Worm (Caenorhabditis elegans): ENCODE results near the gene spl-2.

Gene spl-2

DNA sequence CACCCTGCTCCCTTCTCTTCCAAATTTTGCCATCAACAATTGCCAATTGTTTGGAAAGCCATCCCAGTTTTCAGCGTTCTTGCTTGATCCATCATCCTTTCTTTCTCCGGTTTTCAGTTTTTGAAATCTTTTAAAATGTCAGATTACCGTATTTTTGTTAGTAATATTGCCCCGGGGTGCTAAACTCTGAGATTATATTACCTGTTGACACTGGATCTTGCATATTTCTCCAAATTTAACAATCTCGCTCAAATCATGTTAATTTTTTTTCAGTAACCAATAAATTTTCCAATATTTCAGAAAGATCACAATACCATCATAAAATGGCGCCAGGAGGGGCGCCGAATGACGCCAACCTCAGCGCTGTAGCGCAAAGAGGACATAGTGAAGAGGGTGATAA is 34.2 kb downstream of the spl-2 start, which contains the start of gene F21C10.7:
TSS of gene F21C10.7 (plus strand) at position 301 of the 400 bp plus-strand sequence.
- TF ChIP-seq ztf-11 (tag; optimal IDR thresholded peaks at IDR 0.05) = no peak
- no peak for TF ChIP-seq lin-39 (tag; optimal IDR thresholded peaks at IDR 0.05)
- no peak for TF ChIP-seq nhr-42 (GFP tag; IDR thresholded peaks at IDR 0.05)

DNA sequence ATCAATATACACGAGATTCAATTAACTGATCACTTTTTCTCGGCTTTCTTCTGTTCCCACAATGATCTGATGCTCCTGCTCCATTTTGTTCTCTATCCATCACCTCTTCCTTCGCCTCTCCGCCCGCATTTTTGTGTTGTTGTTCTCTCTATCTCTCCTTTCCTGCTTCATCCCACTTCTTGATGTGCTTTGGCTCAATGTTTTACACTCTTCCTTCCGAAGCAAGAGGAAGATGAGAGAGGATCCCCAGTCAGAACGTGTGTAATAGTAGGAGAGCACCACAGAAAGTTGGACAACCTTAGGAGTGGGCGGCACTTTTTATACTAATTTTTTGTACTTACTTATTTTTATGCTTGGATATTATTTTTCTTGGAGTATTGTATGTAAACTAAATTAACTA is 34.7 kb downstream of the spl-2 start:
- peak in 1 of 2 experiments; percentile 73 for TF ChIP-seq unc-62 (GFP tag; optimal IDR thresholded peaks at IDR 0.05 in 1 of 2)
- TF ChIP-seq unc-62 (tag; optimal IDR thresholded peaks at IDR 0.05) = no peak
- no peak for TF ChIP-seq ceh-62 (tag; optimal IDR thresholded peaks at IDR 0.05)
- TF ChIP-seq lin-15B (tag; optimal IDR thresholded peaks at IDR 0.05) = no peak
- no peak for TF ChIP-seq madf-5 (GFP tag; IDR thresholded peaks at IDR 0.05)
- TF ChIP-seq ZK337.2 (GFP tag; IDR thresholded peaks at IDR 0.05) = no peak
- TF ChIP-seq lin-29 (GFP tag; IDR thresholded peaks at IDR 0.05) = no peak

DNA sequence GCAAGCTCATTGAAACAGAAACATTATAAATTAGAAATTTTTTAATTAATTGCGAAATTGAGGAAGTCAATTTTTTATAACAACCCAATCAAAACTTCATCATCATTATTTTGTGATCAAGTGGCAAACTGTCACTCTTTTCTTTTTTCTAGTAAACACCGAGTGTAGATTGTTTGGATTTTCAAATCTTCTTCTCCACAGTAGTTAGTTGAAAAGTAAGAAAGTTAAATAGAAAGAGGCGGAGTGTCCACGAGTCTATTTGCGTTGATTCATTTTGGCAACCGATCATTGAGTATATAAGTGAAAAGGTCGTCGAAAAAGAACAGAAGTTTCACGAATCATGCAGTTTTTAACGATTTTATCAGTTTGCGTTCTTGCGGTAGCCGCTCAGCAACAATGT is 37.4 kb downstream of the spl-2 start, which contains the start of gene pqn-31:
TSS of gene pqn-31 (plus strand) at position 301 of the 400 bp plus-strand sequence.
- no peak for TF ChIP-seq mxl-3 (GFP tag; optimal IDR thresholded peaks at IDR 0.05)
- no peak for TF ChIP-seq F37D6.2 (tag; optimal IDR thresholded peaks at IDR 0.05)
- TF ChIP-seq tag-97 (GFP tag; IDR thresholded peaks at IDR 0.05) = no peak
- TF ChIP-seq ama-1 (optimal IDR thresholded peaks at IDR 0.05) = no peak
- no peak for TF ChIP-seq dve-1 (tag; optimal IDR thresholded peaks at IDR 0.05; ENCODE audit: insufficient read depth)
- no peak for TF ChIP-seq ZK546.5 (tag; optimal IDR thresholded peaks at IDR 0.05)
- no peak for TF ChIP-seq pha-4 (GFP tag; IDR thresholded peaks at IDR 0.05)
- no peak for TF ChIP-seq pha-4 (tag; optimal IDR thresholded peaks at IDR 0.05)
- TF ChIP-seq lir-3 (tag; optimal IDR thresholded peaks at IDR 0.05) = no peak
- TF ChIP-seq snpc-1.2 (GFP tag; IDR thresholded peaks at IDR 0.05) = no peak
- TF ChIP-seq duxl-1 (tag; optimal IDR thresholded peaks at IDR 0.05; ENCODE audit: poor library complexity) = no peak
- no peak for TF ChIP-seq Y75B8A.6 (GFP tag; IDR thresholded peaks at IDR 0.05)
- TF ChIP-seq pqm-1 (tag; optimal IDR thresholded peaks at IDR 0.05) = no peak
- TF ChIP-seq mep-1 (tag; optimal IDR thresholded peaks at IDR 0.05) = no peak
- no peak for TF ChIP-seq ceh-20 (GFP tag; IDR thresholded peaks at IDR 0.05)
- no peak for TF ChIP-seq nhr-28 (tag; optimal IDR thresholded peaks at IDR 0.05)
- TF ChIP-seq zip-11 (GFP tag; IDR thresholded peaks at IDR 0.05) = no peak
- TF ChIP-seq tra-1 (GFP tag; IDR thresholded peaks at IDR 0.05) = no peak
- TF ChIP-seq lim-7 (GFP tag; IDR thresholded peaks at IDR 0.05) = no peak
- no peak for TF ChIP-seq nhr-237 (tag; optimal IDR thresholded peaks at IDR 0.05)
- TF ChIP-seq nhr-48 (tag; optimal IDR thresholded peaks at IDR 0.05) = no peak

DNA sequence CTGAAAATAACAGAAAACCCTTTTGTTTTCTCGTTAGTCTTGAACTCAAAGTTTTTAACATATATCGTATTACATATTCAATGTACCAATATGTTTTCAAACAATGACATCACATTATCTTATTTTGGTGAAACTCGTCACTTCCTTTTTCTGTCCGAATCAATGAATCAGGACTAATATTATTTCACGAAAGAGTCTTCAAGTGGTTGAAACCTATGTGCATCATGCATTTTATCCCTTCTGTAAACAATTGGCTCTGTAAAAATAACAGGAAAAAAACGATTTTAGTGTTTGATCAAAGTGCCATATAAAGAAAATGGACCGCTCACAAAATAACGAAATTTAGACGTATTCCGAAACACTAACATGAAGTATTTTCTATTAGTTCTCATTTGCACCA is 38.5 kb downstream of the spl-2 start, which contains the start of gene F21C10.18:
TSS of gene F21C10.18 (plus strand) at position 301 of the 400 bp plus-strand sequence.
- TF ChIP-seq mxl-3 (GFP tag; optimal IDR thresholded peaks at IDR 0.05) (no peak), zfp-2 (tag; optimal IDR thresholded peaks at IDR 0.05) (no peak)

DNA sequence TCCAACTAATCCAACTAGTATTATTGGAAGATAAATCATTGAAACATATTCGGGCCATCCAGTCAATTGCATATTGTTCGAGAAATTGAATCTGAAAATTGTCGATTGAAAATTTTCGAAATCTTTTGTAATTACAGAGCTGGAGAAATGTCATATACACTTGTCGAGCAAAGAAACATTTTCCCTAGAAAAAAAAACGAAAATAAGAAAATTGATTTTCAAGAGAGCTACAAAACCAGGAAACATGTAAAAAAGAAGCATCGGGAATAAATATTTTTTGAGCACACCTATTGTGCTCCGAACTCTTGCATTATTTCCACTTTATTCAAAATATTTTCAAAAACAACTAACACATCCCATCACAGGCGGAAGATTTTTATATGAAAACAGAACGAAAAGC is 45.6 kb downstream of the spl-2 start, which contains the start of gene frpr-6:
TSS of gene frpr-6 (minus strand) at position 101 of the 400 bp plus-strand sequence.
- TF ChIP-seq unc-62 (GFP tag; optimal IDR thresholded peaks at IDR 0.05 in 1 of 2) (no peak), unc-62 (tag; optimal IDR thresholded peaks at IDR 0.05) (no peak), zip-2 (tag; optimal IDR thresholded peaks at IDR 0.05) (no peak), ZK337.2 (GFP tag; IDR thresholded peaks at IDR 0.05) (no peak)
